Fruit fly (Drosophila melanogaster) whole organism, embryonic: ENCODE data around the gene cyr.
A peak's percentile ranks its signal among the peaks of the same experiment; 100 is the strongest.

Source experiments
- Atf-2 ChIP-seq: fragments of 200-800 bp; sonication (Bioruptor generic); optimal IDR thresholded peaks from 2 replicates; lab custom pipeline; 2016; ENCODE audit warnings: missing biosample characterization, missing genetic modification characterization
- B-H2 ChIP-seq: fragments of 200-800 bp; sonication (Bioruptor generic); optimal IDR thresholded peaks from 2 replicates; lab custom pipeline; 2018; ENCODE audit warnings: missing biosample characterization, mild to moderate bottlenecking, missing genetic modification characterization
- CG10462 ChIP-seq: fragments of 200-800 bp; sonication (Bioruptor generic); optimal IDR thresholded peaks from 2 replicates; lab custom pipeline; 2016; ENCODE audit warnings: missing biosample characterization, missing genetic modification characterization
- CG11093 ChIP-seq: fragments of 200-800 bp; sonication (Bioruptor generic); IDR thresholded peaks from 3 replicates; pipeline ENCODE4 v1.3.6; 2022; ENCODE audit warnings: missing biosample characterization, missing genetic modification characterization
- CG12071 ChIP-seq: fragments of 200-800 bp; sonication (Bioruptor generic); optimal IDR thresholded peaks from 3 replicates; lab custom pipeline; 2018; ENCODE audit warnings: missing biosample characterization, mild to moderate bottlenecking, missing genetic modification characterization
- CG12155 ChIP-seq: fragments of 200-800 bp; sonication (Bioruptor generic); optimal IDR thresholded peaks from 3 replicates; lab custom pipeline; 2016; ENCODE audit warnings: missing biosample characterization, missing genetic modification characterization
- CG13624 ChIP-seq: fragments of 200-800 bp; sonication (Bioruptor generic); optimal IDR thresholded peaks from 2 replicates; lab custom pipeline; 2016; ENCODE audit warnings: missing biosample characterization, missing genetic modification characterization
- CG13894 ChIP-seq: fragments of 200-800 bp; sonication (Bioruptor generic); optimal IDR thresholded peaks from 3 replicates; lab custom pipeline; 2018; ENCODE audit warnings: missing biosample characterization, mild to moderate bottlenecking, missing genetic modification characterization, moderate library complexity
- CG15269 ChIP-seq: fragments of 200-800 bp; sonication (Bioruptor generic); optimal IDR thresholded peaks from 2 replicates; lab custom pipeline; 2018; ENCODE audit warnings: missing biosample characterization, mild to moderate bottlenecking, missing genetic modification characterization, moderate library complexity
- CG16815 ChIP-seq: fragments of 200-800 bp; sonication (Bioruptor generic); optimal IDR thresholded peaks from 3 replicates; lab custom pipeline; 2017; ENCODE audit warnings: missing biosample characterization, mild to moderate bottlenecking, missing genetic modification characterization
- CG2199 ChIP-seq: fragments of 200-800 bp; sonication (Bioruptor generic); IDR thresholded peaks from 3 replicates; pipeline ENCODE4 v1.3.6; 2022; ENCODE audit warnings: missing biosample characterization, missing genetic modification characterization
- CG32772 ChIP-seq: fragments of 200-800 bp; sonication (Bioruptor generic); IDR thresholded peaks from 2 replicates; pipeline ENCODE4 v1.3.6; 2022; ENCODE audit warnings: missing biosample characterization, missing genetic modification characterization
- CG3838 ChIP-seq: fragments of 200-800 bp; sonication (Bioruptor generic); optimal IDR thresholded peaks from 3 replicates; lab custom pipeline; 2016; ENCODE audit warnings: missing biosample characterization, missing genetic modification characterization
- CG7745 ChIP-seq: fragments of 200-800 bp; sonication (Bioruptor generic); optimal IDR thresholded peaks from 2 replicates; lab custom pipeline; 2018; ENCODE audit warnings: missing biosample characterization, mild to moderate bottlenecking, missing genetic modification characterization, moderate library complexity
- CG8944 ChIP-seq: fragments of 200-800 bp; sonication (Bioruptor generic); optimal IDR thresholded peaks from 3 replicates; lab custom pipeline; 2016; ENCODE audit warnings: missing biosample characterization, missing genetic modification characterization
- CG9727 ChIP-seq: fragments of 200-800 bp; sonication (Bioruptor generic); optimal IDR thresholded peaks from 3 replicates; lab custom pipeline; 2017; ENCODE audit warnings: missing biosample characterization, mild to moderate bottlenecking, missing genetic modification characterization
- CoRest ChIP-seq: fragments of 200-800 bp; sonication (Bioruptor generic); optimal IDR thresholded peaks from 3 replicates; lab custom pipeline; 2018; ENCODE audit warnings: missing biosample characterization, mild to moderate bottlenecking, missing genetic modification characterization, moderate library complexity
- Fer1 ChIP-seq: fragments of 200-800 bp; sonication (Bioruptor generic); optimal IDR thresholded peaks from 2 replicates; lab custom pipeline; 2017; ENCODE audit warnings: missing biosample characterization, mild to moderate bottlenecking, missing genetic modification characterization
- HmgD ChIP-seq: fragments of 200-800 bp; sonication (Bioruptor generic); optimal IDR thresholded peaks from 3 replicates; lab custom pipeline; 2016; ENCODE audit warnings: missing biosample characterization, missing genetic modification characterization
- Max ChIP-seq: fragments of 200-800 bp; sonication (Bioruptor generic); optimal IDR thresholded peaks from 2 replicates; lab custom pipeline; 2016; ENCODE audit warnings: missing biosample characterization, mild to moderate bottlenecking, missing genetic modification characterization
- Neu2 ChIP-seq: fragments of 200-800 bp; sonication (Bioruptor generic); optimal IDR thresholded peaks from 3 replicates; lab custom pipeline; 2016; ENCODE audit warnings: missing biosample characterization, missing genetic modification characterization, borderline replicate concordance
- Taf1 ChIP-seq: fragments of 200-800 bp; sonication (Bioruptor generic); IDR thresholded peaks from 2 replicates; pipeline ENCODE4 v1.3.6; 2022; ENCODE audit warnings: missing biosample characterization, missing genetic modification characterization
- YL-1 ChIP-seq: fragments of 200-800 bp; sonication (Bioruptor generic); optimal IDR thresholded peaks from 3 replicates; lab custom pipeline; 2017; ENCODE audit warnings: missing biosample characterization, mild to moderate bottlenecking, missing genetic modification characterization
- bigmax ChIP-seq: fragments of 200-800 bp; sonication (Bioruptor generic); optimal IDR thresholded peaks from 2 replicates; lab custom pipeline; 2018; ENCODE audit warnings: missing biosample characterization, mild to moderate bottlenecking, missing genetic modification characterization
- chinmo ChIP-seq: fragments of 200-800 bp; sonication (Bioruptor generic); IDR thresholded peaks from 4 replicates; pipeline ENCODE4 v1.3.6; 2022; ENCODE audit warnings: missing biosample characterization, missing genetic modification characterization; ENCODE audit not compliant: partially characterized antibody
- crol ChIP-seq: fragments of 200-800 bp; sonication (Bioruptor generic); IDR thresholded peaks from 2 replicates; pipeline ENCODE4 v1.3.6; 2022; ENCODE audit warnings: missing biosample characterization, missing genetic modification characterization
- dimm ChIP-seq: fragments of 200-800 bp; sonication (Bioruptor generic); IDR thresholded peaks from 2 replicates; pipeline ENCODE4 v1.3.6; 2022; ENCODE audit warnings: missing biosample characterization, missing genetic modification characterization
- emc ChIP-seq: fragments of 200-800 bp; sonication (Bioruptor generic); optimal IDR thresholded peaks from 2 replicates; lab custom pipeline; 2016; ENCODE audit warnings: missing biosample characterization, missing genetic modification characterization
- esg ChIP-seq: fragments of 200-800 bp; sonication (Bioruptor generic); conservative IDR thresholded peaks from 2 replicates; pipeline ENCODE4 v1.3.6; 2022; ENCODE audit warnings: missing biosample characterization, missing genetic modification characterization
- eve ChIP-seq, 2 experiments: fragments of >200 bp; optimal IDR thresholded peaks; 2 replicates each; lab custom pipeline; 2017; ENCODE audit warnings: missing biosample characterization in 2 of 2, missing genetic modification characterization in 2 of 2
- exex ChIP-seq: fragments of 200-800 bp; sonication (Bioruptor generic); optimal IDR thresholded peaks from 4 replicates; lab custom pipeline; 2018; ENCODE audit warnings: missing biosample characterization, mild to moderate bottlenecking, missing genetic modification characterization, moderate library complexity
- fd96Cb ChIP-seq: fragments of 200-800 bp; sonication (Bioruptor generic); optimal IDR thresholded peaks from 2 replicates; lab custom pipeline; 2018; ENCODE audit warnings: missing biosample characterization, mild to moderate bottlenecking, missing genetic modification characterization, moderate library complexity
- fu2 ChIP-seq: fragments of 200-800 bp; sonication (Bioruptor generic); optimal IDR thresholded peaks from 2 replicates; lab custom pipeline; 2016; ENCODE audit warnings: missing biosample characterization, missing genetic modification characterization
- gce ChIP-seq: fragments of 200-800 bp; sonication (Bioruptor generic); IDR thresholded peaks from 3 replicates; pipeline ENCODE4 v1.3.6; 2022; ENCODE audit warnings: missing biosample characterization, missing genetic modification characterization
- gcm ChIP-seq: fragments of 200-800 bp; sonication (Bioruptor generic); optimal IDR thresholded peaks from 2 replicates; lab custom pipeline; 2019; ENCODE audit warnings: missing biosample characterization, mild to moderate bottlenecking, missing genetic modification characterization, moderate library complexity
- ken ChIP-seq: fragments of 200-800 bp; sonication (Bioruptor generic); IDR thresholded peaks from 3 replicates; pipeline ENCODE4 v1.3.6; 2022; ENCODE audit warnings: missing biosample characterization, missing genetic modification characterization
- lilli ChIP-seq: fragments of 200-800 bp; sonication (Bioruptor generic); optimal IDR thresholded peaks from 3 replicates; lab custom pipeline; 2016; ENCODE audit warnings: missing biosample characterization, missing genetic modification characterization
- lov ChIP-seq, 2 experiments: fragments of 200-800 bp in 1 of 2; fragments of >200 bp in 1 of 2; sonication (Bioruptor generic) in 1 of 2; IDR thresholded peaks in 1 of 2; optimal IDR thresholded peaks in 1 of 2; 2 replicates in 1 of 2; 3 replicates in 1 of 2; pipeline versions ENCODE4 v1.3.6 to Lab custom; 2017 to 2022; ENCODE audit warnings: missing biosample characterization in 1 of 2, missing genetic modification characterization in 1 of 2
- luna ChIP-seq: fragments of 200-800 bp; sonication (Bioruptor generic); optimal IDR thresholded peaks from 2 replicates; lab custom pipeline; 2016; ENCODE audit warnings: missing biosample characterization, missing genetic modification characterization
- maf-S ChIP-seq: fragments of 200-800 bp; sonication (Bioruptor generic); optimal IDR thresholded peaks from 2 replicates; lab custom pipeline; 2016; ENCODE audit warnings: missing biosample characterization, missing genetic modification characterization
- mirr ChIP-seq: fragments of 200-800 bp; sonication (Bioruptor generic); optimal IDR thresholded peaks from 3 replicates; lab custom pipeline; 2018; ENCODE audit warnings: missing biosample characterization, mild to moderate bottlenecking, missing genetic modification characterization
- nerfin-1 ChIP-seq: fragments of 200-800 bp; sonication (Bioruptor generic); optimal IDR thresholded peaks from 3 replicates; lab custom pipeline; 2019; ENCODE audit warnings: missing biosample characterization, mild to moderate bottlenecking, missing genetic modification characterization, moderate library complexity
- sd ChIP-seq: fragments of 200-800 bp; sonication (Bioruptor generic); optimal IDR thresholded peaks from 3 replicates; lab custom pipeline; 2018; ENCODE audit warnings: missing biosample characterization, mild to moderate bottlenecking, missing genetic modification characterization, moderate library complexity
- sim ChIP-seq: fragments of 200-800 bp; sonication (Bioruptor generic); IDR thresholded peaks from 2 replicates; pipeline ENCODE4 v1.3.6; 2022; ENCODE audit warnings: missing biosample characterization, missing genetic modification characterization
- sr ChIP-seq: fragments of 200-800 bp; sonication (Bioruptor generic); IDR thresholded peaks from 3 replicates; pipeline ENCODE4 v1.3.6; 2022; ENCODE audit warnings: missing biosample characterization, missing genetic modification characterization
- ssp ChIP-seq: fragments of 200-800 bp; sonication (Bioruptor generic); IDR thresholded peaks from 2 replicates; pipeline ENCODE4 v1.3.6; 2022; ENCODE audit warnings: missing biosample characterization, missing genetic modification characterization
- trem ChIP-seq: fragments of 200-800 bp; optimal IDR thresholded peaks from 3 replicates; lab custom pipeline; 2019; ENCODE audit warnings: missing biosample characterization, mild to moderate bottlenecking, missing genetic modification characterization, moderate library complexity
- vnd ChIP-seq: fragments of 200-800 bp; sonication (Bioruptor generic); IDR thresholded peaks from 3 replicates; pipeline ENCODE4 v1.3.6; 2022; ENCODE audit warnings: missing biosample characterization, missing genetic modification characterization; ENCODE audit not compliant: partially characterized antibody
- yki ChIP-seq: fragments of >200 bp; optimal IDR thresholded peaks from 3 replicates; lab custom pipeline; 2018
- zen ChIP-seq: fragments of 200-800 bp; sonication (Bioruptor generic); optimal IDR thresholded peaks from 3 replicates; lab custom pipeline; 2018; ENCODE audit warnings: missing biosample characterization, mild to moderate bottlenecking, missing genetic modification characterization, moderate library complexity
- zen2 ChIP-seq: fragments of 200-800 bp; sonication (Bioruptor generic); IDR thresholded peaks from 3 replicates; pipeline ENCODE4 v1.3.6; 2022; ENCODE audit warnings: missing biosample characterization, missing genetic modification characterization; ENCODE audit not compliant: partially characterized antibody

Gene cyr

DNA sequence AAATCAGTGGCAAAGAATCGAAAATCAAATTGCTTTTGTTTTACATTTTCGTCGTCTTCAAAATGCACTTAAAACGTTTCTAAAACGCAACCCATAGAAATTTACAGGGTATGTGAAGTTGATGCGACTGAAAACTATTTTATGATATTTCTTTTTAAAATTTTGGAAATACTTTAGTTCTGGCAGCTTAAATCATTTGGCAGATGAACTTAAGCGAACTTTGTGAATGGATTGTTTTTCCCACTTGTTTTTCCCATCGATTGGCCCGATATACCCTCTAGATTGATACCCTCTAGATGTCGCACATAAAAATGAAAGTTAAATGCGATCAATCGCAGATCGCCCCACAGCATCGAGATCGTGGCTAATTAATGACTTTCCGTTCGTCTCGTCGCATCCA, 9.4 kb downstream of the cyr start (continued):
- TF ChIP-seq chinmo (no peak), emc (GFP tag; lab: Kevin White, UChicago) (no peak), Max (GFP tag; lab: Kevin White, UChicago) (peak; percentile 18), gce (GFP tag; lab: Robert Waterston, UW) (peak; percentile 61; the same call in 1 of the 3 replicates), YL-1 (GFP tag; lab: Kevin White, UChicago) (no peak), Fer1 (GFP tag; lab: Kevin White, UChicago) (no peak), sd (tag; lab: Kevin White, UChicago) (peak; percentile 9), CG12155 (GFP tag; lab: Kevin White, UChicago) (peak; percentile 16), exex (tag; lab: Kevin White, UChicago) (no peak), CG15269 (tag; lab: Kevin White, UChicago) (peak; percentile 45), fd96Cb (tag; lab: Kevin White, UChicago) (peak; percentile 82), nerfin-1 (peak; percentile 46), CG2199 (GFP tag; lab: Robert Waterston, UW) (no peak), dimm (GFP tag; lab: Robert Waterston, UW) (peak; percentile 41; the same call in 1 of the 2 replicates), CG10462 (GFP tag; lab: Kevin White, UChicago) (peak; percentile 26), CG13894 (tag; lab: Kevin White, UChicago) (no peak), CG3838 (GFP tag; lab: Kevin White, UChicago) (no peak), ssp (GFP tag; lab: Robert Waterston, UW) (peak; percentile 45), CG8944 (GFP tag; lab: Kevin White, UChicago) (peak; percentile 53), CG13624 (no peak), ken (GFP tag; lab: Robert Waterston, UW) (peak; percentile 75), crol (GFP tag; lab: Robert Waterston, UW) (no peak), CG9727 (GFP tag; lab: Kevin White, UChicago) (peak; percentile 50), yki (no peak), Neu2 (no peak), CG11093 (no peak), lilli (peak; percentile 42), bigmax (GFP tag; lab: Kevin White, UChicago) (no peak), luna (no peak), esg (peak; percentile 48), CG12071 (GFP tag; lab: Kevin White, UChicago) (peak; percentile 20), B-H2 (GFP tag; lab: Kevin White, UChicago) (no peak), gcm (peak; percentile 40), zen2 (GFP tag; lab: Robert Waterston, UW) (no peak), trem (tag; lab: Kevin White, UChicago) (peak; percentile 40), sr (GFP tag; lab: Robert Waterston, UW) (no peak), fu2 (GFP tag; lab: Kevin White, UChicago) (no peak), CG7745 (no peak), CoRest (tag; lab: Kevin White, UChicago) (peak; percentile 47), maf-S (GFP tag; lab: Kevin White, UChicago) (peak; percentile 6), lov (optimal IDR thresholded peaks at IDR 0.05; lab: Kevin White, UChicago) (no peak), lov (GFP tag; IDR thresholded peaks at IDR 0.05; lab: Robert Waterston, UW) (0 out of 3 replicates have a peak, but pooled peaks have one; percentile 57), HmgD (GFP tag; lab: Kevin White, UChicago) (no peak), Taf1 (no peak), vnd (GFP tag; lab: Robert Waterston, UW) (no peak), Atf-2 (GFP tag; lab: Kevin White, UChicago) (no peak), sim (GFP tag; lab: Robert Waterston, UW) (peak; percentile 34; the same call in 1 of the 2 replicates), zen (peak; percentile 56), mirr (GFP tag; lab: Kevin White, UChicago) (no peak), CG32772 (GFP tag; lab: Robert Waterston, UW) (peak; percentile 71), CG16815 (GFP tag; lab: Kevin White, UChicago) (no peak), eve (GFP tag; optimal IDR thresholded peaks at IDR 0.05; lab: Kevin White, UChicago) (no peak)
